Worm (Caenorhabditis elegans): Measurements from ENCODE around the gene K08H2.3.

DNA sequence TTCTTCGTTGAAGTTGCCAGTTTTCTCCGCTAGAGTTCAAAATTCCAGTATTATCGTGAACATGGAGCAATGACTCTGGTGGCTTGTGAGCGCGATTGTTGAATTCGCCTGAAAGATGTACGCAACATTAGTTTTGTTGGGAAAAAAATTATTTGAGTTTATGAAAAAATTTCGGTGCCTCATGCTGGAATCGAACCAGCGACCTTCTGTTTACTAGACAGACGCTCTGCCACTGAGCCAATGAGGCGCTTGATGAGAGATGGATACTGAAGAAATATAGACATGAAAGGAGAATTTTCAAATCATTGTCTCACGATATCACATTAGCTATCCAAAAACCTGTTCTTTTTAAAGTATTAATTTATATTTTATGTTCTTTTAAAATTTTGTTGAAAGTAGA lies 46.3 kb downstream of the K08H2.3 start:
- TF ChIP-seq unc-62 (GFP tag; optimal IDR thresholded peaks at IDR 0.05) = no peak
- TF ChIP-seq ama-1 (optimal IDR thresholded peaks at IDR 0.05) = no peak
- TF ChIP-seq sea-2 (GFP tag; optimal IDR thresholded peaks at IDR 0.05) = no peak
